Worm (Caenorhabditis elegans) whole organism, L3 larva: ENCODE measurements around the gene grd-2.
"Not testable (repeated sequence)": the region's sequence is repeated elsewhere in the genome, so short reads cannot be mapped to it uniquely, and the experiment has no call there.

ENCODE experiments used
- ZK546.5 ChIP-seq: sonication (generic microtip); optimal IDR thresholded peaks from 2 replicates; lab custom pipeline; 2017; ENCODE audit warnings: missing biosample characterization, missing genetic modification characterization
- ama-1 ChIP-seq: fragments of 150-350 bp; optimal IDR thresholded peaks from 2 replicates; lab custom pipeline; 2018
- ceh-16 ChIP-seq: sonication (generic microtip); optimal IDR thresholded peaks from 2 replicates; lab custom pipeline; 2017; ENCODE audit warnings: missing biosample characterization, missing genetic modification characterization
- ceh-28 ChIP-seq: fragments of 150-350 bp; optimal IDR thresholded peaks from 2 replicates; lab custom pipeline; 2014; ENCODE audit warnings: missing biosample characterization, missing genetic modification reagents, missing genetic modification characterization
- ceh-9 ChIP-seq: sonication (generic microtip); optimal IDR thresholded peaks from 2 replicates; lab custom pipeline; 2018; ENCODE audit warnings: missing biosample characterization, missing genetic modification characterization
- elt-2 ChIP-seq: sonication (generic microtip); optimal IDR thresholded peaks from 2 replicates; lab custom pipeline; 2016; ENCODE audit warnings: missing genetic modification reagents, mild to moderate bottlenecking, missing genetic modification characterization, missing compliant biosample characterization
- elt-3 ChIP-seq, 3 experiments: fragments of 150-350 bp in 1 of 3; sonication (generic microtip) in 2 of 3; optimal IDR thresholded peaks; 2 replicates in 2 of 3; 4 replicates in 1 of 3; lab custom pipeline; 2014 to 2017; ENCODE audit warnings: missing biosample characterization in 3 of 3, missing genetic modification characterization in 3 of 3
- fkh-2 ChIP-seq: fragments of 150-350 bp; optimal IDR thresholded peaks from 2 replicates; lab custom pipeline; 2014; ENCODE audit warnings: missing biosample characterization, missing genetic modification reagents, missing genetic modification characterization
- fos-1 ChIP-seq: fragments of 150-350 bp; optimal IDR thresholded peaks from 2 replicates; lab custom pipeline; 2014; ENCODE audit warnings: missing biosample characterization, missing genetic modification characterization
- hmg-11 ChIP-seq: sonication (generic microtip); optimal IDR thresholded peaks from 2 replicates; lab custom pipeline; 2016; ENCODE audit warnings: missing genetic modification characterization, missing compliant biosample characterization
- jun-1 ChIP-seq: fragments of 150-350 bp; optimal IDR thresholded peaks from 2 replicates; lab custom pipeline; 2014; ENCODE audit warnings: missing biosample characterization, missing genetic modification reagents, missing genetic modification characterization
- lin-39 ChIP-seq: fragments of 150-350 bp; optimal IDR thresholded peaks from 2 replicates; lab custom pipeline; 2018; ENCODE audit warnings: missing biosample characterization, missing genetic modification reagents, missing genetic modification characterization
- lsy-12 ChIP-seq: sonication (generic microtip); optimal IDR thresholded peaks from 2 replicates; lab custom pipeline; 2016; ENCODE audit warnings: mild to moderate bottlenecking, missing genetic modification characterization, missing compliant biosample characterization
- mml-1 ChIP-seq: fragments of 150-350 bp; sonication (generic microtip); optimal IDR thresholded peaks from 3 replicates; lab custom pipeline; 2014; ENCODE audit warnings: missing biosample characterization, missing genetic modification characterization
- nhr-11 ChIP-seq: fragments of 150-350 bp; optimal IDR thresholded peaks from 2 replicates; lab custom pipeline; 2014; ENCODE audit warnings: missing biosample characterization, missing genetic modification characterization
- nhr-12 ChIP-seq: fragments of 150-350 bp; optimal IDR thresholded peaks from 2 replicates; lab custom pipeline; 2014; ENCODE audit warnings: missing biosample characterization, missing genetic modification characterization
- nhr-25 ChIP-seq: sonication (generic microtip); optimal IDR thresholded peaks from 2 replicates; lab custom pipeline; 2017; ENCODE audit warnings: missing biosample characterization, missing genetic modification characterization
- nhr-43 ChIP-seq: sonication (generic microtip); optimal IDR thresholded peaks from 2 replicates; lab custom pipeline; 2016; ENCODE audit warnings: mild to moderate bottlenecking, missing genetic modification characterization, missing compliant biosample characterization; ENCODE audit not compliant: poor library complexity, severe bottlenecking
- nhr-67 ChIP-seq: fragments of 150-350 bp; optimal IDR thresholded peaks from 2 replicates; lab custom pipeline; 2014; ENCODE audit warnings: missing biosample characterization, missing genetic modification characterization
- nhr-76 ChIP-seq: fragments of 150-350 bp; sonication (generic microtip); optimal IDR thresholded peaks from 5 replicates; lab custom pipeline; 2014; ENCODE audit warnings: missing biosample characterization, missing genetic modification characterization
- nhr-77 ChIP-seq: fragments of 150-350 bp; optimal IDR thresholded peaks from 2 replicates; lab custom pipeline; 2014; ENCODE audit warnings: missing biosample characterization, missing genetic modification characterization
- pha-4 ChIP-seq: fragments of 150-350 bp; optimal IDR thresholded peaks from 2 replicates; lab custom pipeline; 2014; ENCODE audit warnings: missing biosample characterization, missing genetic modification reagents, missing genetic modification characterization
- pqm-1 ChIP-seq: fragments of 150-350 bp; optimal IDR thresholded peaks from 2 replicates; lab custom pipeline; 2017; ENCODE audit warnings: missing biosample characterization, missing genetic modification characterization, inconsistent platforms
- skn-1 ChIP-seq: fragments of 150-350 bp; optimal IDR thresholded peaks from 2 replicates; lab custom pipeline; 2014; ENCODE audit warnings: missing biosample characterization, missing genetic modification characterization
- snpc-4 ChIP-seq: fragments of 150-350 bp; optimal IDR thresholded peaks from 2 replicates; lab custom pipeline; 2014; ENCODE audit warnings: missing biosample characterization, missing genetic modification characterization
- unc-62 ChIP-seq: fragments of 150-350 bp; sonication (generic microtip); optimal IDR thresholded peaks from 4 replicates; lab custom pipeline; 2014; ENCODE audit warnings: missing biosample characterization, missing genetic modification reagents, missing genetic modification characterization
- zag-1 ChIP-seq: fragments of 150-350 bp; optimal IDR thresholded peaks from 2 replicates; lab custom pipeline; 2014; ENCODE audit warnings: missing biosample characterization, missing genetic modification characterization
- ztf-11 ChIP-seq: fragments of 150-350 bp; optimal IDR thresholded peaks from 2 replicates; lab custom pipeline; 2014; ENCODE audit warnings: missing biosample characterization, missing genetic modification characterization
- ztf-4 ChIP-seq: fragments of 150-350 bp; optimal IDR thresholded peaks from 2 replicates; lab custom pipeline; 2014; ENCODE audit warnings: missing biosample characterization, missing genetic modification characterization

grd-2 gene

DNA sequence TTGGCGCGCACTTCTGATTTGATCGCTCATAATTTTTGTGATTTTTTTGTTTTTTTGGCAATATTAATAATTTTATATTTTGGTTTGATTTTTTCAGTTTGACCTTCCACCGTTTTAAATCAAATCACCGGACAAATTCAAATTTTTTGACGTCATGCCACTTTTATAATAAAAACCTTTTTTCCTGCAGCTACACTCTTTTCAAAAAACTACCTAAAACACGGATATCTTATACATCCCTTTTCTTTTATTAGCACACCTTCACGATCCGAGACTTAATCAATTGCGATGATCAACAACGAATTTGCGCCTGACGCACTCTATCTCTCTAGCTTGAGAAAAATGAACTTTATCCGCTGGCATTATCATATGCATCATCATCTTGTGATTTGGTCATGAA, at the start of gene grd-2:
Gene grd-2, plus strand, starts transcription at position 301 of the 400 bp plus-strand sequence.
- TF ChIP-seq skn-1 (tag; lab: Kevin White, UChicago) (no peak), ztf-11 (no peak), pqm-1 (tag; lab: Kevin White, UChicago) (no peak), nhr-11 (tag; lab: Kevin White, UChicago) (no peak), ceh-16 (tag; lab: Kevin White, UChicago) (no peak), pha-4 (tag; lab: Kevin White, UChicago) (no peak), ceh-9 (no peak)

DNA sequence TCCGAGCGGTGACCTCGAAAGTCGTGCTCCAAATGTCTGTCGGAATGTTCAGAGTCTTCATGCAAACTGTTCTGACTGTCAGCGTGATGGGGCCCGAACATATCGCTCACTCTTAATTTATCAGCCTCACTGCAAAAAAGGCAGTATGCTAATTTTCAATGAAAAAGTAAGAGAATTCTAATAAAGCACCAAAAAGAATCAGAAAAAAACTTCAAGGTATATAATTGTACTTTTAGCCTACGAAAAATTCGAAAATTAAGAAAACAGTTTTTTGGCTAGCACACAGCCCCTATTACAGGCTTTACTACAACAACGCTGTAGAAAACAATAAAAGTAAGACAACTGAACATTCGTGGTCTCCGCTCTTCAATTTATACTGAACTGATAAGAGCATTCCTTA, 47.8 kb upstream of the grd-2 start, which contains the start of gene F26F2.1:
Gene F26F2.1, minus strand, starts transcription at position 101 of the 400 bp plus-strand sequence.
- TF ChIP-seq fos-1 (tag; lab: Kevin White, UChicago) = no peak
- TF ChIP-seq snpc-4 (tag; lab: Kevin White, UChicago) = no peak
- TF ChIP-seq elt-2 (tag; lab: Kevin White, UChicago) = no peak
- no peak for TF ChIP-seq nhr-67
- TF ChIP-seq nhr-76 (tag; lab: Kevin White, UChicago) = no peak
- TF ChIP-seq zag-1 = no peak
- no peak for TF ChIP-seq ztf-4 (tag; lab: Kevin White, UChicago)
- TF ChIP-seq ztf-11 = no peak
- no peak for TF ChIP-seq ceh-28
- TF ChIP-seq nhr-12 (tag; lab: Kevin White, UChicago) = no peak
- no peak for TF ChIP-seq mml-1 (tag; lab: Kevin White, UChicago)
- TF ChIP-seq nhr-77 = no peak
- TF ChIP-seq ama-1 = no peak
- no peak for TF ChIP-seq pqm-1 (tag; lab: Kevin White, UChicago)
- TF ChIP-seq fkh-2 (tag; lab: Kevin White, UChicago) = no peak
- TF ChIP-seq unc-62 (GFP tag; lab: Kevin White, UChicago) = no peak

DNA sequence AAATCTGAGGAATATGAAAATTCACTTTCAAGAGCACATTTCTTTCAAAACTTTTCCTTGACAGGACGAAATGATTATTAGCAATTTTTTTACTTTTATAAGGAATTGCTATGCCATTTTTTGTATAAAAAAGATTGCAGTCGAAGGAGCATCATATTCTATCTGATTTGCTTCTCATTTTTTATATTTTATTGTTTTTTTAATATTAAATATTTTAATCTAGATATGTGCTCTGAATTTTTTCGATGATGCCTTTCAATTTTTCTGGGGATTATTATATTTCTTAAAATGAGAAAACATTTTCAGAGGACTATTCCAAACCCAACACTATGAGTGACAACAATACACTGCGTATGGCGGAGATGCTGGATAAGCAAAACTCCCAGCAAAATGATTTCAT, 45.5 kb upstream of the grd-2 start, which contains the start of gene F26F2.13:
Gene F26F2.13, plus strand, starts transcription at position 301 of the 400 bp plus-strand sequence.
- not testable (repeated sequence) for TF ChIP-seq nhr-25 (tag; lab: Kevin White, UChicago); jun-1 (tag; lab: Kevin White, UChicago); ama-1

DNA sequence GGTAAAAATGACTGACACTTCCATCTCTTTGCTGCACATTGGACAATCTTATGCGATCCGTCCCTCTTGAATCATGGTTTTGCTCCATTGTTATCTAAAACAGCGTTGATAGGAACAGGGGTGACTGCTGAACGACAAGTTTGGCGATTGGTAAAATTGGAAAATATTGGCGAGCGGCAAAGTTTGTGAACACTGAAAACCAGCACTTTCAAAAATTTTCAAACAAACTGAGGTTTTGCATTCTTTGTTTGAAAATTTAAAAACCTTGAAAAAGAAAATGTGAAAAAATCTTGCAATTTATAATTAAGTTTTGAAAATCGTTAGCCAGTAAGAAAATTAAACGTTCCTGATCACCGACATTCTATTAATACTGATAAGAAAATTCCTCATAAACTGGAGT, 43.1 kb upstream of the grd-2 start, which contains the start of gene F26F2.3:
Gene F26F2.3, minus strand, starts transcription at position 101 of the 400 bp plus-strand sequence.
- TF ChIP-seq ceh-28 (no peak), ama-1 (no peak), hmg-11 (tag; lab: Kevin White, UChicago) (no peak), fos-1 (tag; lab: Kevin White, UChicago) (no peak), ZK546.5 (tag; lab: Kevin White, UChicago) (no peak)

DNA sequence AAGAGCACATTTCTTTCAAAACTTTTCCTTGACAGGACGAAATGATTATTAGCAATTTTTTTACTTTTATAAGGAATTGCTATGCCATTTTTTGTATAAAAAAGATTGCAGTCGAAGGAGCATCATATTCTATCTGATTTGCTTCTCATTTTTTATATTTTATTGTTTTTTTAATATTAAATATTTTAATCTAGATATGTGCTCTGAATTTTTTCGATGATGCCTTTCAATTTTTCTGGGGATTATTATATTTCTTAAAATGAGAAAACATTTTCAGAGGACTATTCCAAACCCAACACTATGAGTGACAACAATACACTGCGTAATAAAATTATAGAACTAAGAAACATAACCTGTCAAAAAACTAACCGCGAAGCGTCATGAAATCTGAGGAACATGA, 40.6 kb upstream of the grd-2 start, which contains the start of gene F26F2.4:
Gene F26F2.4, plus strand, starts transcription at position 301 of the 400 bp plus-strand sequence.
- not testable (repeated sequence) for TF ChIP-seq nhr-25 (tag; lab: Kevin White, UChicago); nhr-67; pha-4 (tag; lab: Kevin White, UChicago)
- TF ChIP-seq, all 47 proteins: peak for 0; not testable (repeated sequence) for 47

DNA sequence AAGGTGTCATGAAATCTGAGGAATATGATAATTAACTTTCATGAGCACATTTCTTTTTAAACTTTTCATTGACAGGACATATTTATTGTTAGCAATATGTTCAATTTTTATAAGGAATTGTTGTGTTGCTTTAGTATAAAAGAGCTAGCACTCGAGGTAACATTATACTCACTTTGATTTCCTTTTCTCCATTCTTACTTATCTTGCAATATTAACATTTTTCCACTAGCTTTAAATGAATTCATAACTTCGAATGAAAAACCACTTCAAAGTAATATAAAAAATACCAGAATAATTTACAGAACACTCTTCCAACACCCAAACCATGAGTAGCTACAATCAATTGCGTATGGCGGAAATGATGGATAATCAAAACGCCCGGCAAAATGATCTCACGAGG, 36.2 kb upstream of the grd-2 start, which contains the start of gene F26F2.5:
Gene F26F2.5, plus strand, starts transcription at position 301 of the 400 bp plus-strand sequence.
- TF ChIP-seq lin-39 (tag; lab: Kevin White, UChicago) = no peak
- TF ChIP-seq nhr-12 (tag; lab: Kevin White, UChicago) = no peak
- TF ChIP-seq unc-62 (GFP tag; lab: Kevin White, UChicago) = no peak
- no peak for TF ChIP-seq lsy-12 (tag; lab: Kevin White, UChicago)
- TF ChIP-seq snpc-4 (tag; lab: Kevin White, UChicago) = no peak
- no peak for TF ChIP-seq mml-1 (tag; lab: Kevin White, UChicago)
- TF ChIP-seq jun-1 (tag; lab: Kevin White, UChicago) = no peak
- TF ChIP-seq zag-1 = no peak

DNA sequence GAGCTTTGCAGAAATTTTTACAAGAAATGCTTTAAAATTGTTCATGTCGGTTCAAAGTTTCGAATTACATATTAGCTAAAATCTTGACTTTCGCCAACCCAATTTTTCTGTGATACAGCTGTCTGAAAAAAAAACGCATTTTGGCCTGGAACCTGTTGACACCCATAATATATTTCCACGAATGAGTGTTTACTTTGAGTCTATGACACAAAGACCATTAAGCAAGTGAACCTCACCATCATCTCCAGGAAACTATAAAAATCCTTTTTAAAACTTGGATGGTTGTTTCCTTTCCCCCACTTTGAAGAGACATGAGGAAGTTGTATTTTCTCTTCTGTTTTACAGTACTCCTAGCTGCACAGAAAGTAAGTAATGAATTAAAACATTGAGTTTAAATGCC, 35.3 kb upstream of the grd-2 start, which contains the start of gene clec-263:
Gene clec-263, plus strand, starts transcription at position 301 of the 400 bp plus-strand sequence.
- TF ChIP-seq nhr-43 = no peak
- no peak for TF ChIP-seq fkh-2 (tag; lab: Kevin White, UChicago)
- no peak for TF ChIP-seq elt-3 (tag; optimal IDR thresholded peaks at IDR 0.05; lab: Kevin White, UChicago)
- TF ChIP-seq nhr-25 (tag; lab: Kevin White, UChicago) = no peak
- TF ChIP-seq ztf-4 (tag; lab: Kevin White, UChicago) = no peak
